Worm (Caenorhabditis elegans) whole organism, early embryonic: ENCODE measurements around the gene C13A2.10.

Source experiments
- F13C5.2 ChIP-seq: sonication (generic microtip); optimal IDR thresholded peaks from 2 replicates; lab custom pipeline; 2017; ENCODE audit warnings: mild to moderate bottlenecking, missing genetic modification characterization, inconsistent platforms, missing compliant biosample characterization
- ama-1 ChIP-seq: fragments of 150-350 bp; optimal IDR thresholded peaks from 2 replicates; lab custom pipeline; 2014
- ceh-13 ChIP-seq: fragments of 200-800 bp; sonication (Bioruptor generic); optimal IDR thresholded peaks from 2 replicates; lab custom pipeline; 2018; ENCODE audit warnings: mild to moderate bottlenecking, missing genetic modification characterization, missing compliant biosample characterization
- ceh-36 ChIP-seq: sonication (generic microtip); optimal IDR thresholded peaks from 2 replicates; lab custom pipeline; 2016; ENCODE audit warnings: missing genetic modification characterization, inconsistent platforms, missing compliant biosample characterization
- ets-7 ChIP-seq: sonication (generic microtip); optimal IDR thresholded peaks from 2 replicates; lab custom pipeline; 2016; ENCODE audit warnings: missing genotype, missing genetic modification characterization, missing compliant biosample characterization
- flt-1 ChIP-seq: fragments of 200-800 bp; sonication (Bioruptor generic); IDR thresholded peaks from 2 replicates; pipeline ENCODE4 v1.3.6; 2022; ENCODE audit warnings: missing genetic modification characterization, missing compliant biosample characterization
- hmg-4 ChIP-seq: fragments of 200-800 bp; sonication (Bioruptor generic); optimal IDR thresholded peaks from 2 replicates; lab custom pipeline; 2018; ENCODE audit warnings: mild to moderate bottlenecking, missing genetic modification characterization, missing compliant biosample characterization
- tbx-37 ChIP-seq: fragments of 200-800 bp; sonication (Bioruptor generic); conservative IDR thresholded peaks from 2 replicates; pipeline ENCODE4 v1.3.6; 2022; ENCODE audit warnings: missing genetic modification reagents, missing genetic modification characterization, missing compliant biosample characterization

DNA sequence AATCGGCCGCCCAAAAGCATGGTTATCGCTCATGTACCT, 38.0 kb downstream of the C13A2.10 start, which contains the start of gene hpo-9:
- TF ChIP-seq flt-1 (GFP tag; lab: Robert Waterston, UW) (no peak), hmg-4 (no peak), ceh-36 (no peak), ceh-13 (no peak), ama-1 (lab: Kevin White, UChicago) (no peak), tbx-37 (GFP tag; lab: Robert Waterston, UW) (no peak), F13C5.2 (no peak), ets-7 (tag; lab: Kevin White, UChicago) (no peak)
